Fruit fly (Drosophila melanogaster) whole organism, embryonic: Measurements from ENCODE around the gene CG7653.
A peak's percentile ranks its signal among the peaks of the same experiment; 100 is the strongest.

Experiments used
- Abd-B ChIP-seq: fragments of 200-800 bp; sonication (Bioruptor generic); optimal IDR thresholded peaks from 2 replicates; lab custom pipeline; 2018; ENCODE audit warnings: missing biosample characterization, mild to moderate bottlenecking, missing genetic modification characterization, moderate library complexity
- Atf6 ChIP-seq: fragments of 200-800 bp; sonication (Bioruptor generic); IDR thresholded peaks from 2 replicates; pipeline ENCODE4 v1.3.6; 2022; ENCODE audit warnings: missing biosample characterization, missing genetic modification characterization
- B-H1 ChIP-seq: fragments of 200-800 bp; sonication (Bioruptor generic); IDR thresholded peaks from 3 replicates; pipeline ENCODE4 v1.3.6; 2022; ENCODE audit warnings: missing biosample characterization, missing genetic modification characterization
- Bgb ChIP-seq: fragments of 200-800 bp; sonication (Bioruptor generic); IDR thresholded peaks from 2 replicates; pipeline ENCODE4 v1.3.6; 2022; ENCODE audit warnings: missing biosample characterization, missing genetic modification characterization; ENCODE audit not compliant: partially characterized antibody
- Blimp-1 ChIP-seq: fragments of 200-800 bp; sonication (Bioruptor generic); optimal IDR thresholded peaks from 3 replicates; lab custom pipeline; 2018; ENCODE audit warnings: missing biosample characterization, missing genetic modification characterization, mild to moderate bottlenecking, moderate library complexity, missing genetic modification reagents
- CG10209 ChIP-seq: fragments of 200-800 bp; sonication (Bioruptor generic); optimal IDR thresholded peaks from 3 replicates; lab custom pipeline; 2017; ENCODE audit warnings: missing biosample characterization, mild to moderate bottlenecking, missing genetic modification characterization, missing genetic modification reagents
- CG10543 ChIP-seq: fragments of 200-800 bp; sonication (Bioruptor generic); optimal IDR thresholded peaks from 3 replicates; lab custom pipeline; 2017; ENCODE audit warnings: missing biosample characterization, mild to moderate bottlenecking, missing genetic modification characterization, moderate library complexity
- CG11085 ChIP-seq: fragments of 200-800 bp; sonication (Bioruptor generic); IDR thresholded peaks from 2 replicates; pipeline ENCODE4 v1.3.6; 2022; ENCODE audit warnings: missing biosample characterization, missing genetic modification characterization
- CG11695 ChIP-seq: fragments of 200-800 bp; sonication (Bioruptor generic); IDR thresholded peaks from 3 replicates; pipeline ENCODE4 v1.3.6; 2022; ENCODE audit warnings: missing biosample characterization, missing genetic modification characterization
- CG12219 ChIP-seq: fragments of 200-800 bp; sonication (Bioruptor generic); optimal IDR thresholded peaks from 3 replicates; lab custom pipeline; 2018; ENCODE audit warnings: missing biosample characterization, mild to moderate bottlenecking, missing genetic modification characterization
- CG1233 ChIP-seq: fragments of 200-800 bp; sonication (Bioruptor generic); optimal IDR thresholded peaks from 4 replicates; lab custom pipeline; 2018; ENCODE audit warnings: missing biosample characterization, mild to moderate bottlenecking, missing genetic modification characterization
- CG12942 ChIP-seq: fragments of 200-800 bp; sonication (Bioruptor generic); optimal IDR thresholded peaks from 3 replicates; lab custom pipeline; 2016; ENCODE audit warnings: missing biosample characterization, missing genetic modification characterization
- CG13287 ChIP-seq: fragments of 200-800 bp; sonication (Bioruptor generic); IDR thresholded peaks from 2 replicates; pipeline ENCODE4 v1.3.6; 2022; ENCODE audit warnings: missing biosample characterization, missing genetic modification characterization; ENCODE audit not compliant: partially characterized antibody
- CG13894 ChIP-seq: fragments of 200-800 bp; sonication (Bioruptor generic); optimal IDR thresholded peaks from 3 replicates; lab custom pipeline; 2018; ENCODE audit warnings: missing biosample characterization, mild to moderate bottlenecking, missing genetic modification characterization, moderate library complexity
- CG15269 ChIP-seq: fragments of 200-800 bp; sonication (Bioruptor generic); optimal IDR thresholded peaks from 2 replicates; lab custom pipeline; 2018; ENCODE audit warnings: missing biosample characterization, mild to moderate bottlenecking, missing genetic modification characterization, moderate library complexity
- CG15696 ChIP-seq: fragments of 200-800 bp; sonication (Bioruptor generic); optimal IDR thresholded peaks from 2 replicates; lab custom pipeline; 2019; ENCODE audit warnings: missing biosample characterization, mild to moderate bottlenecking, missing genetic modification characterization, moderate library complexity
- CG18599 ChIP-seq: fragments of 200-800 bp; sonication (Bioruptor generic); optimal IDR thresholded peaks from 3 replicates; lab custom pipeline; 2017; ENCODE audit warnings: missing biosample characterization, missing genetic modification characterization, mild to moderate bottlenecking, moderate library complexity, missing genetic modification reagents
- CG2199 ChIP-seq: fragments of 200-800 bp; sonication (Bioruptor generic); IDR thresholded peaks from 3 replicates; pipeline ENCODE4 v1.3.6; 2022; ENCODE audit warnings: missing biosample characterization, missing genetic modification characterization
- CG31224 ChIP-seq: fragments of 200-800 bp; sonication (Bioruptor generic); IDR thresholded peaks from 2 replicates; pipeline ENCODE4 v1.3.6; 2022; ENCODE audit warnings: missing biosample characterization, missing genetic modification characterization
- CG31365 ChIP-seq: fragments of 200-800 bp; sonication (Bioruptor generic); optimal IDR thresholded peaks from 2 replicates; lab custom pipeline; 2018; ENCODE audit warnings: missing biosample characterization, mild to moderate bottlenecking, missing genetic modification characterization
- CG32532 ChIP-seq: fragments of 200-800 bp; sonication (Bioruptor generic); IDR thresholded peaks from 2 replicates; pipeline ENCODE4 v1.3.6; 2022; ENCODE audit warnings: missing biosample characterization, missing genetic modification characterization
- CG4854 ChIP-seq: fragments of 200-800 bp; sonication (Bioruptor generic); optimal IDR thresholded peaks from 2 replicates; lab custom pipeline; 2016; ENCODE audit warnings: missing biosample characterization, missing genetic modification characterization, inconsistent platforms
- CG9932 ChIP-seq: fragments of 200-800 bp; sonication (Bioruptor generic); IDR thresholded peaks from 2 replicates; pipeline ENCODE4 v1.3.6; 2022; ENCODE audit warnings: missing biosample characterization, missing genetic modification characterization
- CTCF ChIP-seq: fragments of 200-800 bp; sonication (Bioruptor generic); optimal IDR thresholded peaks from 2 replicates; lab custom pipeline; 2017; ENCODE audit warnings: missing biosample characterization, mild to moderate bottlenecking, missing genetic modification characterization, moderate library complexity
- Deaf1 ChIP-seq: fragments of 200-800 bp; optimal IDR thresholded peaks from 3 replicates; lab custom pipeline; 2019; ENCODE audit warnings: missing biosample characterization, mild to moderate bottlenecking, missing genetic modification characterization, moderate library complexity
- E2f1 ChIP-seq: fragments of 200-800 bp; sonication (Bioruptor generic); IDR thresholded peaks from 2 replicates; pipeline ENCODE4 v1.3.6; 2022; ENCODE audit warnings: missing biosample characterization, missing genetic modification characterization
- Hand ChIP-seq: fragments of 200-800 bp; sonication (Bioruptor generic); optimal IDR thresholded peaks from 2 replicates; lab custom pipeline; 2017; ENCODE audit warnings: mild to moderate bottlenecking, missing biosample characterization, missing genetic modification reagents, missing genetic modification characterization
- HmgZ ChIP-seq: fragments of 200-800 bp; sonication (Bioruptor generic); optimal IDR thresholded peaks from 2 replicates; lab custom pipeline; 2018; ENCODE audit warnings: missing biosample characterization, mild to moderate bottlenecking, missing genetic modification characterization
- Hmr ChIP-seq: fragments of 200-800 bp; sonication (Bioruptor generic); optimal IDR thresholded peaks from 3 replicates; lab custom pipeline; 2017; ENCODE audit warnings: mild to moderate bottlenecking, missing biosample characterization, missing genetic modification reagents, missing genetic modification characterization
- NC2β ChIP-seq: fragments of 200-800 bp; sonication (Bioruptor generic); optimal IDR thresholded peaks from 2 replicates; lab custom pipeline; 2016; ENCODE audit warnings: missing biosample characterization, missing genetic modification characterization
- Nf-YC ChIP-seq: fragments of 200-800 bp; optimal IDR thresholded peaks from 3 replicates; lab custom pipeline; 2019; ENCODE audit warnings: missing biosample characterization, mild to moderate bottlenecking, missing genetic modification characterization, moderate library complexity
- Opbp ChIP-seq: fragments of 200-800 bp; sonication (Bioruptor generic); IDR thresholded peaks from 3 replicates; pipeline ENCODE4 v1.3.6; 2022; ENCODE audit warnings: missing biosample characterization, missing genetic modification characterization; ENCODE audit not compliant: partially characterized antibody
- chinmo ChIP-seq: fragments of 200-800 bp; sonication (Bioruptor generic); IDR thresholded peaks from 4 replicates; pipeline ENCODE4 v1.3.6; 2022; ENCODE audit warnings: missing biosample characterization, missing genetic modification characterization; ENCODE audit not compliant: partially characterized antibody
- crol ChIP-seq: fragments of 200-800 bp; sonication (Bioruptor generic); IDR thresholded peaks from 2 replicates; pipeline ENCODE4 v1.3.6; 2022; ENCODE audit warnings: missing biosample characterization, missing genetic modification characterization
- cwo ChIP-seq: fragments of 200-800 bp; sonication (Bioruptor generic); optimal IDR thresholded peaks from 3 replicates; lab custom pipeline; 2017; ENCODE audit warnings: missing biosample characterization, missing genetic modification characterization, mild to moderate bottlenecking, moderate library complexity, missing genetic modification reagents
- danr ChIP-seq: fragments of 200-800 bp; sonication (Bioruptor generic); IDR thresholded peaks from 2 replicates; pipeline ENCODE4 v1.3.6; 2022; ENCODE audit warnings: missing biosample characterization, missing genetic modification characterization
- grau ChIP-seq: fragments of 200-800 bp; optimal IDR thresholded peaks from 3 replicates; lab custom pipeline; 2019; ENCODE audit warnings: missing biosample characterization, mild to moderate bottlenecking, missing genetic modification characterization, moderate library complexity
- h ChIP-seq: fragments of >200 bp; optimal IDR thresholded peaks from 2 replicates; lab custom pipeline; 2017
- lola ChIP-seq, 3 experiments: fragments of >200 bp in 2 of 3; fragments of 200-800 bp in 1 of 3; sonication (Bioruptor generic) in 1 of 3; optimal IDR thresholded peaks; 2 replicates each; lab custom pipeline; 2017 to 2019; ENCODE audit warnings: missing biosample characterization in 3 of 3, missing genetic modification characterization in 3 of 3, mild to moderate bottlenecking in 1 of 3, moderate library complexity in 1 of 3
- mirr ChIP-seq: fragments of 200-800 bp; sonication (Bioruptor generic); optimal IDR thresholded peaks from 3 replicates; lab custom pipeline; 2018; ENCODE audit warnings: missing biosample characterization, mild to moderate bottlenecking, missing genetic modification characterization
- oc ChIP-seq: fragments of 200-800 bp; sonication (Bioruptor generic); optimal IDR thresholded peaks from 2 replicates; lab custom pipeline; 2018; ENCODE audit warnings: missing biosample characterization, mild to moderate bottlenecking, missing genetic modification characterization, moderate library complexity
- pb ChIP-seq: fragments of 200-800 bp; sonication (Bioruptor generic); optimal IDR thresholded peaks from 3 replicates; lab custom pipeline; 2016; ENCODE audit warnings: missing biosample characterization, missing genetic modification characterization
- row ChIP-seq: fragments of 200-800 bp; sonication (Bioruptor generic); IDR thresholded peaks from 3 replicates; pipeline ENCODE4 v1.3.6; 2022; ENCODE audit warnings: missing biosample characterization, missing genetic modification characterization
- sd ChIP-seq: fragments of 200-800 bp; sonication (Bioruptor generic); optimal IDR thresholded peaks from 3 replicates; lab custom pipeline; 2018; ENCODE audit warnings: missing biosample characterization, mild to moderate bottlenecking, missing genetic modification characterization, moderate library complexity
- sens ChIP-seq: fragments of 200-800 bp; sonication (Bioruptor generic); peaks from one replicate; lab custom pipeline; 2016; ENCODE audit warnings: missing biosample characterization, missing genetic modification characterization
- so ChIP-seq: fragments of 200-800 bp; sonication (Bioruptor generic); IDR thresholded peaks from 3 replicates; pipeline ENCODE4 v1.3.6; 2022; ENCODE audit warnings: missing biosample characterization, missing genetic modification characterization
- stc ChIP-seq: fragments of 200-800 bp; sonication (Bioruptor generic); IDR thresholded peaks from 2 replicates; pipeline ENCODE4 v1.3.6; 2022; ENCODE audit warnings: missing biosample characterization, missing genetic modification characterization
- stwl ChIP-seq: fragments of 200-800 bp; sonication (Bioruptor generic); optimal IDR thresholded peaks from 3 replicates; lab custom pipeline; 2018; ENCODE audit warnings: missing biosample characterization, mild to moderate bottlenecking, missing genetic modification characterization, moderate library complexity
- tll ChIP-seq, 2 experiments: fragments of 200-800 bp in 1 of 2; fragments of >200 bp in 1 of 2; sonication (Bioruptor generic) in 1 of 2; optimal IDR thresholded peaks; 2 replicates each; lab custom pipeline; 2017 to 2019; ENCODE audit warnings: missing biosample characterization in 2 of 2, missing genetic modification characterization in 2 of 2, mild to moderate bottlenecking in 1 of 2, moderate library complexity in 1 of 2
- unc-4 ChIP-seq: fragments of 200-800 bp; sonication (Bioruptor generic); IDR thresholded peaks from 2 replicates; pipeline ENCODE4 v1.3.6; 2022; ENCODE audit warnings: missing biosample characterization, missing genetic modification characterization; ENCODE audit not compliant: partially characterized antibody

CG7653 gene

DNA sequence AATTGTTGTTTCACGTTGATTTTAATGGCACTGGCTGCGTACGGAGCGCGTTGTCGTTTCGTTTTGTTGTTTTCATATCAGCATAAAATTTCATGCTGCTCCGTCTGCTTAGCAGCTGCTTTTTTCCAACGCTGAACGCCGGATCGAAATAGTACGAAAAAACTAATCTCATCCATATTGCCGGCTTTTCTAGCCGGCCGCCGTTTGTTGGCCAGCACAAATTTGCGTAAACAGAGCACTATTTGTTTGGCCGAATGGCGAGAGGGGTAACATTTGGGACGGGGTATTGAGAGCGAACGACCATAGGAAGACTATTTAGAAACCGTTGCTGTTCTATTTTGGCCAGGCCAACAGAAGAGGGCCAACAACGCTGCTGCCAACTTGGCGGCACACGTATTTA lies 29.9 kb upstream of the CG7653 start (continued):
- TF ChIP-seq CG1233 (peak; percentile 44), CG15269 (tag; lab: Kevin White, UChicago) (peak; percentile 83), CG13287 (GFP tag; lab: Robert Waterston, UW) (peak; percentile 43), unc-4 (GFP tag; lab: Robert Waterston, UW) (peak; percentile 32; the same call in 1 of the 2 replicates), CG18599 (peak; percentile 1), CG10209 (GFP tag; lab: Kevin White, UChicago) (peak; percentile 19), Hmr (GFP tag; lab: Kevin White, UChicago) (peak; percentile 35), pb (GFP tag; lab: Kevin White, UChicago) (peak; percentile 58), Hand (GFP tag; lab: Kevin White, UChicago) (peak; percentile 29), CG13894 (tag; lab: Kevin White, UChicago) (peak; percentile 39), CG10543 (peak; percentile 94), row (peak; percentile 15; the same call in 1 of the 3 replicates), Opbp (peak; percentile 50; the same call in 1 of the 3 replicates), B-H1 (peak; percentile 11; the same call in 1 of the 3 replicates), mirr (GFP tag; lab: Kevin White, UChicago) (peak; percentile 91), grau (peak; percentile 4), so (peak; percentile 62; the same call in 1 of the 3 replicates), Nf-YC (peak; percentile 9), CG15696 (tag; lab: Kevin White, UChicago) (no peak), NC2β (GFP tag; lab: Kevin White, UChicago) (no peak), E2f1 (GFP tag; lab: Robert Waterston, UW) (peak; percentile 45; the same call in 1 of the 2 replicates), CG9932 (GFP tag; lab: Robert Waterston, UW) (0 out of 2 replicates have a peak, but pooled peaks have one; percentile 26), cwo (GFP tag; lab: Kevin White, UChicago) (peak; percentile 61), CG4854 (GFP tag; lab: Kevin White, UChicago) (no peak), h (no peak), Abd-B (peak; percentile 7), CG31224 (GFP tag; lab: Robert Waterston, UW) (peak; percentile 99), Atf6 (GFP tag; lab: Robert Waterston, UW) (peak; percentile 50; the same call in 1 of the 2 replicates), CG32532 (GFP tag; lab: Robert Waterston, UW) (no peak), HmgZ (tag; lab: Kevin White, UChicago) (peak; percentile 64), CG11085 (GFP tag; lab: Robert Waterston, UW) (no peak), sens (GFP tag; lab: Kevin White, UChicago) (peak; percentile 85), CG12219 (GFP tag; lab: Kevin White, UChicago) (peak; percentile 12), oc (tag; lab: Kevin White, UChicago) (peak; percentile 73), Deaf1 (tag; lab: Kevin White, UChicago) (peak; percentile 59), danr (GFP tag; lab: Robert Waterston, UW) (no peak), CG11695 (GFP tag; lab: Robert Waterston, UW) (peak; percentile 43; the same call in 1 of the 3 replicates), CTCF (no peak), CG2199 (GFP tag; lab: Robert Waterston, UW) (0 out of 3 replicates have a peak, but pooled peaks have one; percentile 54), Bgb (GFP tag; lab: Robert Waterston, UW) (peak; percentile 29; the same call in 1 of the 2 replicates), chinmo (GFP tag; lab: Robert Waterston, UW) (peak; percentile 95), stc (GFP tag; lab: Robert Waterston, UW) (0 out of 2 replicates have a peak, but pooled peaks have one; percentile 37), stwl (tag; lab: Kevin White, UChicago) (no peak), crol (GFP tag; lab: Robert Waterston, UW) (peak; percentile 86), sd (tag; lab: Kevin White, UChicago) (peak; percentile 87), tll (GFP tag; optimal IDR thresholded peaks at IDR 0.05; lab: Kevin White, UChicago) (no peak), CG12942 (no peak), CG31365 (tag; lab: Kevin White, UChicago) (no peak), lola (GFP tag; optimal IDR thresholded peaks at IDR 0.05; lab: Kevin White, UChicago) (no peak), Blimp-1 (GFP tag; lab: Kevin White, UChicago) (peak; percentile 76)
